Worm (Caenorhabditis elegans) whole organism, midembryonic: Measurements from ENCODE around the gene swd-2.1.

Experiments used
- T22C8.4 ChIP-seq: fragments of 200-800 bp; sonication (Bioruptor generic); IDR thresholded peaks from 2 replicates; pipeline ENCODE4 v1.3.6; 2022; ENCODE audit warnings: missing genetic modification characterization, missing compliant biosample characterization
- cog-1 ChIP-seq: sonication (generic microtip); optimal IDR thresholded peaks from 2 replicates; lab custom pipeline; 2016; ENCODE audit warnings: missing genetic modification characterization, missing compliant biosample characterization
- flt-1 ChIP-seq: fragments of 200-800 bp; sonication (Bioruptor generic); IDR thresholded peaks from 2 replicates; pipeline ENCODE4 v1.3.6; 2022; ENCODE audit warnings: missing genetic modification characterization, missing compliant biosample characterization
- klf-2 ChIP-seq: fragments of 200-800 bp; sonication (Bioruptor generic); conservative IDR thresholded peaks from 2 replicates; pipeline ENCODE4 v1.3.6; 2022; ENCODE audit warnings: missing genetic modification reagents, missing genetic modification characterization, missing compliant biosample characterization
- med-1 ChIP-seq: sonication (generic microtip); optimal IDR thresholded peaks from 2 replicates; lab custom pipeline; 2017; ENCODE audit warnings: missing genetic modification characterization, mild to moderate bottlenecking, missing compliant biosample characterization, antibody characterized with exemption, missing genetic modification reagents; ENCODE audit not compliant: insufficient read depth
- ref-1 ChIP-seq: fragments of 200-800 bp; sonication (Bioruptor generic); conservative IDR thresholded peaks from 2 replicates; pipeline ENCODE4 v1.3.6; 2022; ENCODE audit warnings: missing genetic modification reagents, missing genetic modification characterization, missing compliant biosample characterization
- tab-1 ChIP-seq: fragments of 200-800 bp; sonication (Bioruptor generic); IDR thresholded peaks from 2 replicates; pipeline ENCODE4 v1.3.6; 2022; ENCODE audit warnings: missing genetic modification characterization, missing compliant biosample characterization
- ztf-23 ChIP-seq: fragments of 200-800 bp; sonication (Bioruptor generic); IDR thresholded peaks from 2 replicates; pipeline ENCODE4 v1.3.6; 2022; ENCODE audit warnings: missing genetic modification reagents, missing genetic modification characterization, missing compliant biosample characterization
- ztf-29 ChIP-seq: fragments of 200-800 bp; sonication (Bioruptor generic); IDR thresholded peaks from 2 replicates; pipeline ENCODE4 v1.3.6; 2022; ENCODE audit warnings: missing genetic modification reagents, missing genetic modification characterization, missing compliant biosample characterization

Gene swd-2.1

DNA sequence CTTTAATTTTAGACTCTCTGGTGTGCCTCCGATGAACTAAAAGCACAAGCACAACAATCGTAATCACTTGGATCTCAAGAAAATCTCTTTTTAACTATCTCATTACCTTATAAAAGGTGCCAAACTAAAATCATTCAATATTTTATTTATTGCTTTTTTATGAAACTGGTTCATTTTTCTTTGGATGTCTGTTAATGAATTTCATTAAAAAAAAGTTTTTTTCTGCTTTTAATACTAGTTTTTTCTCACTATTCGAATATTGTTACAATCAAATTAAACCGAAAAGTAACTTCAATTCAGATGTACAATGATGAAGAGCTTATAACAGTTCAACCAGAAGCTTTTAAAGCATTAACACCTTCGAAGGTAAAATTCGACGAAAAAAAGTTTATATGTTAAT lies at the start of gene swd-2.1:
Gene swd-2.1, plus strand, starts transcription at position 301 of the 400 bp plus-strand sequence.
- TF ChIP-seq klf-2 (GFP tag; lab: Robert Waterston, UW) = no peak
- no peak for TF ChIP-seq tab-1
- no peak for TF ChIP-seq T22C8.4
- TF ChIP-seq ztf-29 (GFP tag; lab: Robert Waterston, UW) = no peak
- TF ChIP-seq cog-1 = no peak
- no peak for TF ChIP-seq flt-1 (GFP tag; lab: Robert Waterston, UW)
- TF ChIP-seq ref-1 = no peak
- no peak for TF ChIP-seq ztf-23
- TF ChIP-seq med-1 (GFP tag; lab: Kevin White, UChicago) = no peak

DNA sequence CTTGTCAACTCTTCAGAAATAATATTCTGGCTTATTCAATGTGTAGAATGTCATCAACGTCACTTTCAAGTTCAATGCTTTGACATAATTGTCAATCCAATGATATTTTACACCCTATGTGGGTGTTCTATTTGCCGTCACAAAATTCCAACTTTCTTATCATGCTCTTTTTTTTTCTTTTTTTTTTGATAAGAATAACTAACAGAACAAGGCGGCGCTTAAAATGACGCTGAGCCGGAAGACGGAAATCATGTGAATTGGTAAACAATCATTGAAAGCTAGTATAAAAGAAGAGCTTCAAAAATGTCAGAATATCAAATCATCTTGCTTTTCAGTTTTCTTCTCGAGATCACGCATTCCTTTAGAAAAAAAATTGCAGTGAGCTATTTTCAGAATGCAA lies 49.5 kb upstream of the swd-2.1 start, which contains the start of gene C50F7.5:
Gene C50F7.5, plus strand, starts transcription at position 395 of the 400 bp plus-strand sequence.
- no peak for TF ChIP-seq T22C8.4
- no peak for TF ChIP-seq ztf-29 (GFP tag; lab: Robert Waterston, UW)
- TF ChIP-seq flt-1 (GFP tag; lab: Robert Waterston, UW) = no peak
- TF ChIP-seq ref-1 = no peak
- no peak for TF ChIP-seq tab-1
- no peak for TF ChIP-seq ztf-23
- TF ChIP-seq cog-1 = no peak
- no peak for TF ChIP-seq klf-2 (GFP tag; lab: Robert Waterston, UW)
- TF ChIP-seq med-1 (GFP tag; lab: Kevin White, UChicago) = no peak

ce11 chrIV:7727258-7727657 lies 48.6 kb upstream of the swd-2.1 start:
- no peak for TF ChIP-seq med-1 (GFP tag; lab: Kevin White, UChicago)
- no peak for TF ChIP-seq cog-1
- TF ChIP-seq T22C8.4 = no peak
- TF ChIP-seq tab-1 = no peak
- no peak for TF ChIP-seq ref-1
- no peak for TF ChIP-seq ztf-29 (GFP tag; lab: Robert Waterston, UW)
- TF ChIP-seq flt-1 (GFP tag; lab: Robert Waterston, UW) = no peak
- no peak for TF ChIP-seq klf-2 (GFP tag; lab: Robert Waterston, UW)
- TF ChIP-seq ztf-23 = no peak

ce11 chrIV:7728402-7728963 lies 47.3 kb upstream of the swd-2.1 start, which contains the start of gene sucg-1:
Gene sucg-1, plus strand, starts transcription at chrIV:7728913.
- TF ChIP-seq tab-1 (no peak), ref-1 (no peak), cog-1 (no peak), med-1 (GFP tag; lab: Kevin White, UChicago) (no peak), klf-2 (GFP tag; lab: Robert Waterston, UW) (no peak), T22C8.4 (no peak), ztf-29 (GFP tag; lab: Robert Waterston, UW) (no peak), ztf-23 (no peak), flt-1 (GFP tag; lab: Robert Waterston, UW) (no peak)

DNA sequence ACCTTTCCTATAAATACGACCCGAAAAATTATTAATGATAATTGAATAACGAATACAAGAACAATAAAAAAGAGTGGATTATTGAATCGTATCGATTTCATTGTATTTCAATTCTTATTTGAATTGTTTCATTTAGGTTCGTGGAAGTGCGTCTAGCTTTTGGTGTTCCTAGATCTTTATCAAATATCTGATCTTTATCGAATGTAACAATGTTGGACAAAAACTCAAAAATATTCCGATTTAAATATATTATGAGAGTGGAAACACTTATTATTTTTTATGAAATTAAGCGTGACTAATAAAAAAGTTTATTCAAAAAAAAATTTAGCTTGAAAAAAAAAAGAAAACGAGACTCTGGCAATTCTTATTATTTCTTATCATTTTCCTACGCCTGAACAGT lies 43.9 kb upstream of the swd-2.1 start, which contains the start of the genes C50F7.9 and C50F7.3:
Gene C50F7.9, minus strand, starts transcription at position 101 of the 400 bp plus-strand sequence.
Gene C50F7.3, plus strand, starts transcription at position 370 of the 400 bp plus-strand sequence.
- TF ChIP-seq klf-2 (GFP tag; lab: Robert Waterston, UW) = no peak
- no peak for TF ChIP-seq T22C8.4

- TF ChIP-seq ztf-29 (GFP tag; lab: Robert Waterston, UW) (no peak), cog-1 (no peak), klf-2 (GFP tag; lab: Robert Waterston, UW) (no peak), tab-1 (no peak), ztf-23 (no peak)
Measured at ce11 chrIV:7734173-7734572, 41.7 kb upstream of the swd-2.1 start.

DNA sequence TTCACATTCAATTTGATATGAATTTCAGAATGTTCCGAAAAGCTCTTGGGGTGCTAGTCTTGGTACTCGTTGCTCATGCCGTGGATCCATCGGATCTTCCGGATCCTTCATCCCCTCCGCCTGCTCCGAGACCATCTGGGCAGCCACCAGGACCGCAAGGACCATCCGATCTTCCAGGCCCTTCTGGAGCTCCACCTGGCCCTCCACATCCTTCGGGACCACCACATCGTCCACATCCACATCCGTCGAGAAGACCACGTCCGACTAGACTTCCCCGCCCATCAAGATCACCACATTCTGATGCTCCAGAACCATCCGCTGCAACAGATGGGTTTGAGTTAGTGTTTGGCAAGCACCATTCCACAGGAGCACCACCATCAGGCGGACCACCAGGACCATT lies 41.2 kb upstream of the swd-2.1 start, which contains the start of gene clx-1:
Gene clx-1, plus strand, starts transcription at position 30 of the 400 bp plus-strand sequence.
- TF ChIP-seq ztf-29 (GFP tag; lab: Robert Waterston, UW) (no peak), ref-1 (no peak), flt-1 (GFP tag; lab: Robert Waterston, UW) (no peak), klf-2 (GFP tag; lab: Robert Waterston, UW) (no peak), ztf-23 (no peak), T22C8.4 (no peak), tab-1 (no peak), cog-1 (no peak), med-1 (GFP tag; lab: Kevin White, UChicago) (no peak)

DNA sequence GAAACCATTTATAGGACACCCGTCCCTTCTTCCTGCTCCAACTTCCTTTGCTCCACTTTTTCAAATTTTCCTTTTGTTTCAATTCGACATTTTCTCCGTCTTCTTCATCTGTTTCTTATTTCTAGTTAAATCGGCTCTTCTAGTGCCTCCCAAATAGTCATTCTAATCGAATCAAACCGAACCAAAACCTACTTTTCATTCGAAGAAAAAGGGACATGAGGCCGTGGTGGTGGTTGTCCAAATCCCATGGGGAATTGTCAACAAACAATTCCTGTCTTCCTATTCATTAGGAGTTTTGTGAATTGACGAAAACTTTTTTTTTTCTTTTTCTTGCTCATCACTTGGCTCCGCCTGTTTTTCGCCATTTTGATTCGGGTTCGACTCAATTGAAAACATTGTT lies 39.2 kb upstream of the swd-2.1 start:
- TF ChIP-seq cog-1 = no peak
- no peak for TF ChIP-seq klf-2 (GFP tag; lab: Robert Waterston, UW)
- no peak for TF ChIP-seq ztf-29 (GFP tag; lab: Robert Waterston, UW)

DNA sequence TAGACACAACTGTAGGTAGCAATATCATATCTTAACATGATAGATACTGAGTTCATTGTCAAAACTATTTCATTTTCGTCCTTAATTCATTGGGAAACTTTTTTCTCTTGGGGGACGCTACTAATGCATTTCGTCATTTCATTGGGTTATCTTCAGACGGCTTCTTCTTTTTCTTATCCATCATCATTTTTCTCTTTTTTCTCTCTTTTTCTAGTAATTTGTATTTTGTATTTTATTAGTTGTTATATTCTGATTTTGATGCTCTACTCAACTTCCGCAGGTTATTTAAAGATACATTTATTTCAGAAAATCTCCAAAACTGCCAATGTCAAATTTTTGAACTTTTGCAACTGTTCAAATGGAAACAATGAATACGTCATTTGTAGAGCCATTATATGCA lies 32.3 kb upstream of the swd-2.1 start, which contains the start of gene npr-35:
Gene npr-35, plus strand, starts transcription at position 301 of the 400 bp plus-strand sequence.
- TF ChIP-seq cog-1 (no peak), ref-1 (no peak), ztf-29 (GFP tag; lab: Robert Waterston, UW) (no peak), ztf-23 (no peak), med-1 (GFP tag; lab: Kevin White, UChicago) (no peak), tab-1 (no peak), klf-2 (GFP tag; lab: Robert Waterston, UW) (no peak), T22C8.4 (no peak), flt-1 (GFP tag; lab: Robert Waterston, UW) (no peak)

DNA sequence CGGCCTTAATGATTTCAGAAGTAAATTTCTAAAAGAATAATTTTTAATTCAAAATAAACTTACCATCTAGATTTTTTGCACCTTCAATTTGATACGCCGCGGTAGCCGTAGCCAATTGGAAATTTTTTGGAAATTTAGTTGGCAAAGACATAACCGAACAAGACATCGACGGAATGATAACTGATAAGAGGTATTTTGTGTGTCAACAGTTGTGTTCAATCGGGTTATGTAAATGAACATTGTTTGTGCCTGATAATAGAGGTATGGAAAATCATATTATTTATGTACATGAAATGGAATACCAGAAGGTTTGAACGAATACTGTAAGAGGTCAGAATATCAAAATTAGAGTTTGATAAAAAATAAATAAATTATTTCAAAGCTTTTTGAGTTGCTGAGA lies 28.0 kb upstream of the swd-2.1 start, which contains the start of gene klo-1:
Gene klo-1, minus strand, starts transcription at position 388 of the 400 bp plus-strand sequence.
- no peak for TF ChIP-seq flt-1 (GFP tag; lab: Robert Waterston, UW)
- TF ChIP-seq T22C8.4 = no peak
- TF ChIP-seq ref-1 = no peak
- no peak for TF ChIP-seq ztf-29 (GFP tag; lab: Robert Waterston, UW)
- no peak for TF ChIP-seq klf-2 (GFP tag; lab: Robert Waterston, UW)
- no peak for TF ChIP-seq ztf-23
- TF ChIP-seq med-1 (GFP tag; lab: Kevin White, UChicago) = no peak
- TF ChIP-seq tab-1 = no peak
- TF ChIP-seq cog-1 = no peak
